Fruit fly (Drosophila melanogaster) whole organism, embryonic: ENCODE measurements around the gene CG8369.

Source experiments
- Antp ChIP-seq: fragments of 200-800 bp; sonication (Bioruptor generic); optimal IDR thresholded peaks from 3 replicates; lab custom pipeline; 2016; ENCODE audit warnings: missing biosample characterization, missing genetic modification characterization
- Atf3 ChIP-seq: fragments of 200-800 bp; sonication (Bioruptor generic); optimal IDR thresholded peaks from 3 replicates; lab custom pipeline; 2016; ENCODE audit warnings: missing biosample characterization, missing genetic modification characterization
- CG10543 ChIP-seq: fragments of 200-800 bp; sonication (Bioruptor generic); optimal IDR thresholded peaks from 3 replicates; lab custom pipeline; 2017; ENCODE audit warnings: missing biosample characterization, mild to moderate bottlenecking, missing genetic modification characterization, moderate library complexity
- CG11085 ChIP-seq: fragments of 200-800 bp; sonication (Bioruptor generic); IDR thresholded peaks from 2 replicates; pipeline ENCODE4 v1.3.6; 2022; ENCODE audit warnings: missing biosample characterization, missing genetic modification characterization
- CG12744 ChIP-seq: fragments of 200-800 bp; sonication (Bioruptor generic); optimal IDR thresholded peaks from 2 replicates; lab custom pipeline; 2016; ENCODE audit warnings: missing biosample characterization, missing genetic modification characterization
- CG13123 ChIP-seq: fragments of 200-800 bp; sonication (Bioruptor generic); optimal IDR thresholded peaks from 2 replicates; lab custom pipeline; 2016; ENCODE audit warnings: missing biosample characterization, missing genetic modification characterization
- CG13894 ChIP-seq: fragments of 200-800 bp; sonication (Bioruptor generic); optimal IDR thresholded peaks from 3 replicates; lab custom pipeline; 2018; ENCODE audit warnings: missing biosample characterization, mild to moderate bottlenecking, missing genetic modification characterization, moderate library complexity
- CG14667 ChIP-seq: fragments of 200-800 bp; sonication (Bioruptor generic); IDR thresholded peaks from 2 replicates; pipeline ENCODE4 v1.3.6; 2022; ENCODE audit warnings: missing biosample characterization, missing genetic modification characterization
- CG17328 ChIP-seq: fragments of 200-800 bp; sonication (Bioruptor generic); IDR thresholded peaks from 2 replicates; pipeline ENCODE4 v1.3.6; 2022; ENCODE audit warnings: missing biosample characterization, missing genetic modification characterization
- CG17361 ChIP-seq: fragments of 200-800 bp; sonication (Bioruptor generic); IDR thresholded peaks from 3 replicates; pipeline ENCODE4 v1.3.6; 2022; ENCODE audit warnings: missing biosample characterization, missing genetic modification characterization
- CG17568 ChIP-seq: fragments of 200-800 bp; sonication (Bioruptor generic); optimal IDR thresholded peaks from 2 replicates; lab custom pipeline; 2018; ENCODE audit warnings: missing biosample characterization, mild to moderate bottlenecking, missing genetic modification characterization, moderate library complexity
- CG2199 ChIP-seq: fragments of 200-800 bp; sonication (Bioruptor generic); IDR thresholded peaks from 3 replicates; pipeline ENCODE4 v1.3.6; 2022; ENCODE audit warnings: missing biosample characterization, missing genetic modification characterization
- CG2678 ChIP-seq: fragments of 200-800 bp; sonication (Bioruptor generic); optimal IDR thresholded peaks from 3 replicates; lab custom pipeline; 2019; ENCODE audit warnings: missing biosample characterization, mild to moderate bottlenecking, missing genetic modification characterization, moderate library complexity
- CG30403 ChIP-seq: fragments of 200-800 bp; sonication (Bioruptor generic); optimal IDR thresholded peaks from 3 replicates; lab custom pipeline; 2016; ENCODE audit warnings: missing biosample characterization, missing genetic modification characterization
- CG31224 ChIP-seq: fragments of 200-800 bp; sonication (Bioruptor generic); IDR thresholded peaks from 2 replicates; pipeline ENCODE4 v1.3.6; 2022; ENCODE audit warnings: missing biosample characterization, missing genetic modification characterization
- CG31365 ChIP-seq: fragments of 200-800 bp; sonication (Bioruptor generic); optimal IDR thresholded peaks from 2 replicates; lab custom pipeline; 2018; ENCODE audit warnings: missing biosample characterization, mild to moderate bottlenecking, missing genetic modification characterization
- CG3163 ChIP-seq: fragments of 200-800 bp; sonication (Bioruptor generic); optimal IDR thresholded peaks from 3 replicates; lab custom pipeline; 2016; ENCODE audit warnings: missing biosample characterization, missing genetic modification characterization
- CG4404 ChIP-seq: fragments of 200-800 bp; sonication (Bioruptor generic); IDR thresholded peaks from 2 replicates; pipeline ENCODE4 v1.3.6; 2022; ENCODE audit warnings: missing biosample characterization, missing genetic modification characterization
- CG6791 ChIP-seq: fragments of 200-800 bp; sonication (Bioruptor generic); IDR thresholded peaks from 3 replicates; pipeline ENCODE4 v1.3.6; 2022; ENCODE audit warnings: missing biosample characterization, missing genetic modification characterization; ENCODE audit not compliant: partially characterized antibody
- CTCF ChIP-seq: fragments of 200-800 bp; sonication (Bioruptor generic); optimal IDR thresholded peaks from 2 replicates; lab custom pipeline; 2017; ENCODE audit warnings: missing biosample characterization, mild to moderate bottlenecking, missing genetic modification characterization, moderate library complexity
- Dek ChIP-seq: fragments of 200-800 bp; sonication (Bioruptor generic); optimal IDR thresholded peaks from 3 replicates; lab custom pipeline; 2019; ENCODE audit warnings: missing biosample characterization, mild to moderate bottlenecking, missing genetic modification characterization, moderate library complexity
- H15 ChIP-seq: fragments of 200-800 bp; sonication (Bioruptor generic); IDR thresholded peaks from 3 replicates; pipeline ENCODE4 v1.3.6; 2022; ENCODE audit warnings: missing biosample characterization, missing genetic modification characterization
- Hr3 ChIP-seq: fragments of 200-800 bp; sonication (Bioruptor generic); optimal IDR thresholded peaks from 3 replicates; lab custom pipeline; 2016; ENCODE audit warnings: missing biosample characterization, missing genetic modification characterization
- Hsf ChIP-seq: fragments of 200-800 bp; sonication (Bioruptor generic); optimal IDR thresholded peaks from 3 replicates; lab custom pipeline; 2016; ENCODE audit warnings: missing biosample characterization, missing genetic modification characterization
- NC2α ChIP-seq: fragments of 200-800 bp; sonication (Bioruptor generic); optimal IDR thresholded peaks from 2 replicates; lab custom pipeline; 2016; ENCODE audit warnings: missing biosample characterization, missing genetic modification characterization
- NFAT ChIP-seq: fragments of 200-800 bp; sonication (Bioruptor generic); IDR thresholded peaks from 2 replicates; pipeline ENCODE4 v1.3.6; 2022; ENCODE audit warnings: missing biosample characterization, missing genetic modification characterization
- Opbp ChIP-seq: fragments of 200-800 bp; sonication (Bioruptor generic); IDR thresholded peaks from 3 replicates; pipeline ENCODE4 v1.3.6; 2022; ENCODE audit warnings: missing biosample characterization, missing genetic modification characterization; ENCODE audit not compliant: partially characterized antibody
- Rfx ChIP-seq: fragments of 200-800 bp; sonication (Bioruptor generic); IDR thresholded peaks from 2 replicates; pipeline ENCODE4 v1.3.6; 2022; ENCODE audit warnings: missing biosample characterization, missing genetic modification characterization
- Scr ChIP-seq: fragments of 200-800 bp; sonication (Bioruptor generic); IDR thresholded peaks from 2 replicates; pipeline ENCODE4 v1.3.6; 2022; ENCODE audit warnings: missing biosample characterization, missing genetic modification characterization; ENCODE audit not compliant: partially characterized antibody
- bowl ChIP-seq: fragments of 200-800 bp; sonication (Bioruptor generic); IDR thresholded peaks from 2 replicates; pipeline ENCODE4 v1.3.6; 2022; ENCODE audit warnings: missing biosample characterization, missing genetic modification characterization
- bsh ChIP-seq, 2 experiments: fragments of 200-800 bp; sonication (Bioruptor generic); optimal IDR thresholded peaks; 2 replicates each; lab custom pipeline; 2017 to 2018; ENCODE audit warnings: mild to moderate bottlenecking in 2 of 2, missing biosample characterization in 2 of 2, missing genetic modification characterization in 2 of 2, moderate library complexity in 1 of 2
- cwo ChIP-seq: fragments of 200-800 bp; sonication (Bioruptor generic); optimal IDR thresholded peaks from 3 replicates; lab custom pipeline; 2017; ENCODE audit warnings: missing biosample characterization, missing genetic modification characterization, mild to moderate bottlenecking, moderate library complexity, missing genetic modification reagents
- en ChIP-seq: fragments of 200-800 bp; sonication (Bioruptor generic); optimal IDR thresholded peaks from 2 replicates; lab custom pipeline; 2016; ENCODE audit warnings: missing biosample characterization, missing genetic modification characterization
- eyg ChIP-seq: fragments of 200-800 bp; sonication (Bioruptor generic); optimal IDR thresholded peaks from 3 replicates; lab custom pipeline; 2016; ENCODE audit warnings: missing biosample characterization, missing genetic modification characterization
- fd3F ChIP-seq: fragments of 200-800 bp; sonication (Bioruptor generic); optimal IDR thresholded peaks from 2 replicates; lab custom pipeline; 2018; ENCODE audit warnings: missing biosample characterization, mild to moderate bottlenecking, missing genetic modification characterization, moderate library complexity
- gcm ChIP-seq: fragments of 200-800 bp; sonication (Bioruptor generic); optimal IDR thresholded peaks from 2 replicates; lab custom pipeline; 2019; ENCODE audit warnings: missing biosample characterization, mild to moderate bottlenecking, missing genetic modification characterization, moderate library complexity
- hkb ChIP-seq, 2 experiments: fragments of 200-800 bp in 1 of 2; fragments of >200 bp in 1 of 2; sonication (Bioruptor generic) in 1 of 2; IDR thresholded peaks in 1 of 2; optimal IDR thresholded peaks in 1 of 2; 2 replicates each; pipeline versions ENCODE4 v1.3.6 to Lab custom; 2017 to 2022; ENCODE audit warnings: missing biosample characterization in 1 of 2, missing genetic modification characterization in 1 of 2
- inv ChIP-seq: fragments of 200-800 bp; sonication (Bioruptor generic); IDR thresholded peaks from 2 replicates; pipeline ENCODE4 v1.3.6; 2022; ENCODE audit warnings: missing biosample characterization, missing genetic modification characterization; ENCODE audit not compliant: partially characterized antibody
- kni ChIP-seq: fragments of 200-800 bp; sonication (Bioruptor generic); optimal IDR thresholded peaks from 3 replicates; lab custom pipeline; 2017; ENCODE audit warnings: mild to moderate bottlenecking, missing biosample characterization, missing genetic modification reagents, missing genetic modification characterization
- knrl ChIP-seq: fragments of 200-800 bp; sonication (Bioruptor generic); IDR thresholded peaks from 3 replicates; pipeline ENCODE4 v1.3.6; 2022; ENCODE audit warnings: missing biosample characterization, missing genetic modification characterization; ENCODE audit not compliant: partially characterized antibody
- lab ChIP-seq: fragments of 200-800 bp; sonication (Bioruptor generic); optimal IDR thresholded peaks from 3 replicates; lab custom pipeline; 2017; ENCODE audit warnings: missing biosample characterization, missing genetic modification characterization, mild to moderate bottlenecking, moderate library complexity, missing genetic modification reagents
- lilli ChIP-seq: fragments of 200-800 bp; sonication (Bioruptor generic); optimal IDR thresholded peaks from 3 replicates; lab custom pipeline; 2016; ENCODE audit warnings: missing biosample characterization, missing genetic modification characterization
- nerfin-2 ChIP-seq: fragments of 200-800 bp; sonication (Bioruptor generic); IDR thresholded peaks from 2 replicates; pipeline ENCODE4 v1.3.6; 2022; ENCODE audit warnings: missing biosample characterization, missing genetic modification characterization; ENCODE audit not compliant: partially characterized antibody
- oc ChIP-seq: fragments of 200-800 bp; sonication (Bioruptor generic); optimal IDR thresholded peaks from 2 replicates; lab custom pipeline; 2018; ENCODE audit warnings: missing biosample characterization, mild to moderate bottlenecking, missing genetic modification characterization, moderate library complexity
- pfk ChIP-seq: fragments of 200-800 bp; sonication (Bioruptor generic); optimal IDR thresholded peaks from 2 replicates; lab custom pipeline; 2018; ENCODE audit warnings: missing biosample characterization, mild to moderate bottlenecking, missing genetic modification characterization, moderate library complexity
- pros ChIP-seq: fragments of 200-800 bp; sonication (Bioruptor generic); optimal IDR thresholded peaks from 3 replicates; lab custom pipeline; 2019; ENCODE audit warnings: missing biosample characterization, mild to moderate bottlenecking, missing genetic modification characterization, moderate library complexity
- sens ChIP-seq: fragments of 200-800 bp; sonication (Bioruptor generic); peaks from one replicate; lab custom pipeline; 2016; ENCODE audit warnings: missing biosample characterization, missing genetic modification characterization
- tx ChIP-seq: fragments of 200-800 bp; sonication (Bioruptor generic); optimal IDR thresholded peaks from 2 replicates; lab custom pipeline; 2016; ENCODE audit warnings: missing biosample characterization, missing genetic modification characterization
- wek ChIP-seq: fragments of 200-800 bp; sonication (Bioruptor generic); optimal IDR thresholded peaks from 3 replicates; lab custom pipeline; 2018; ENCODE audit warnings: missing biosample characterization, mild to moderate bottlenecking, missing genetic modification characterization, moderate library complexity

The CG8369 gene

DNA sequence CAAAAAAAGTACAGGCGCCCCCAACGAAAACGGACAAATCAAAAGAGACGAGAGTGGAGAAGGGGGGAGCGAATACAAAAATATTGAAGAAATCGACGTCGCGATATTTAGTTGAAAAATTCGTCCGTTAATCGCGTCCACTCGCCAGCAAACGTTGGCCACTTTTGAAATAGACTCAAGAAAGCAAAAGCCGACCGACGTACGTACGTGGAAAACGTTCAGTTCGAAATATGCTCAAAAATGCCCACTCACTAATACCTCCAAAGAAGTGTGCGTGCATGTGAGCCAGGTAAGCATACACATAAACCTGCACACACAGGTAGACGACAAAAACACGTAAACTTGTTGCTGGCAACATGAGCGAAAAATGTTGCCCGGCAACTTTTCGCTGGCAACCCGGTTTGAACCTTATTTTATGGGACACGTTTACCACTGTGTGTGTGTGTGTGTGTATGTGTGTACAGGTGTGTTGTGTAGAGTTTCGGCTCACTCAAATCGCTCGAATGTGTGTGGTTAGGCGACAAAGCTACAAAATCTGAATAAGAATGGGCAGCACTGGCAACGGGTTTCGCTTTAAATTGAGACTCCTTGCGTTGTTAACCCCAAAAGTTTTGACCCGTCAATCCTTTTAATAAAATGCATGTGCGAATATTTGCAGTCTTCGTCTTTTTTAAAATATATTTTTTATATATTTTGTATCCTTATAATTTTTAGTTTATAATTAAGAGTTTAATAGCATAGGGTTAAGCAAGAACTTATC lies 35.9 kb downstream of the CG8369 start (continued):
- no peak for TF ChIP-seq CG17568
- TF ChIP-seq lilli (GFP tag; lab: Kevin White, UChicago): no peak
- TF ChIP-seq CTCF (GFP tag; lab: Kevin White, UChicago): no peak
- no peak for TF ChIP-seq CG3163 (GFP tag; lab: Kevin White, UChicago)
- TF ChIP-seq CG17361 (GFP tag; lab: Robert Waterston, UW): no peak
- peak; percentile 29; the same call in 1 of the 2 replicates for TF ChIP-seq inv
- TF ChIP-seq CG14667: no peak
- TF ChIP-seq sens (GFP tag; lab: Kevin White, UChicago): peak; percentile 85
- TF ChIP-seq eyg (GFP tag; lab: Kevin White, UChicago): no peak
- TF ChIP-seq Antp (GFP tag; lab: Kevin White, UChicago): no peak
- no peak for TF ChIP-seq CG17328 (GFP tag; lab: Robert Waterston, UW)
- TF ChIP-seq bowl: no peak
- TF ChIP-seq Hsf (GFP tag; lab: Kevin White, UChicago): no peak
- no peak for TF ChIP-seq nerfin-2
- TF ChIP-seq CG2199: peak; percentile 81; the same call in 2 of the 3 replicates
- TF ChIP-seq NC2α: no peak
- TF ChIP-seq hkb (optimal IDR thresholded peaks at IDR 0.05; lab: Kevin White, UChicago): no peak
- no peak for TF ChIP-seq hkb (GFP tag; IDR thresholded peaks at IDR 0.05; lab: Robert Waterston, UW)
- TF ChIP-seq CG13123 (GFP tag; lab: Kevin White, UChicago): no peak
- TF ChIP-seq Dek: no peak
- TF ChIP-seq CG13894 (tag; lab: Kevin White, UChicago): peak; percentile 53
- TF ChIP-seq CG30403 (GFP tag; lab: Kevin White, UChicago): no peak
- no peak for TF ChIP-seq CG31224
- TF ChIP-seq Atf3 (GFP tag; lab: Kevin White, UChicago): no peak
- TF ChIP-seq NFAT (GFP tag; lab: Robert Waterston, UW): no peak
- TF ChIP-seq CG10543 (GFP tag; lab: Kevin White, UChicago): peak; percentile 24
- peak; percentile 57 for TF ChIP-seq pros
- no peak for TF ChIP-seq Opbp (GFP tag; lab: Robert Waterston, UW)
- peak; percentile 90 for TF ChIP-seq kni (GFP tag; lab: Kevin White, UChicago)
- TF ChIP-seq CG2678 (tag; lab: Kevin White, UChicago): no peak
- no peak for TF ChIP-seq fd3F (GFP tag; lab: Kevin White, UChicago)
- TF ChIP-seq CG31365: no peak
- peak; percentile 11 for TF ChIP-seq oc (tag; lab: Kevin White, UChicago)
- no peak for TF ChIP-seq en
- TF ChIP-seq wek (GFP tag; lab: Kevin White, UChicago): peak; percentile 32
- TF ChIP-seq Hr3 (GFP tag; lab: Kevin White, UChicago): no peak
- TF ChIP-seq CG12744 (GFP tag; lab: Kevin White, UChicago): no peak
- peak in 1 of 2 experiments; percentile 31 for TF ChIP-seq bsh (GFP tag; optimal IDR thresholded peaks at IDR 0.05; lab: Kevin White, UChicago)
- no peak for TF ChIP-seq tx
- TF ChIP-seq CG11085 (GFP tag; lab: Robert Waterston, UW): no peak
- peak; percentile 33 for TF ChIP-seq lab (GFP tag; lab: Kevin White, UChicago)
- no peak; the same call in 2 of the 3 replicates for TF ChIP-seq knrl (GFP tag; lab: Robert Waterston, UW)
- TF ChIP-seq Scr: no peak
- no peak for TF ChIP-seq pfk
- no peak for TF ChIP-seq gcm
- peak; percentile 51 for TF ChIP-seq cwo (GFP tag; lab: Kevin White, UChicago)
- no peak for TF ChIP-seq CG6791
- TF ChIP-seq H15 (GFP tag; lab: Robert Waterston, UW): no peak
- no peak for TF ChIP-seq CG4404 (GFP tag; lab: Robert Waterston, UW)
- no peak for TF ChIP-seq Rfx (GFP tag; lab: Robert Waterston, UW)
